Fruit fly (Drosophila melanogaster): ENCODE measurements around the gene nAChRalpha4.

dm6 chr3L:23262563-23262962 lies 56.1 kb downstream of the nAChRalpha4 start:
- no peak for TF ChIP-seq Clk (GFP tag; optimal IDR thresholded peaks at IDR 0.05)
- TF ChIP-seq kay (GFP tag; ENCODE audit: borderline replicate concordance): no peak
- TF ChIP-seq CG7045 (GFP tag; optimal IDR thresholded peaks at IDR 0.05): no peak
- TF ChIP-seq CG12768 (GFP tag; optimal IDR thresholded peaks at IDR 0.05): no peak
- no peak for TF ChIP-seq CG7101 (tag; optimal IDR thresholded peaks at IDR 0.05)
- no peak for TF ChIP-seq CG11617 (GFP tag; optimal IDR thresholded peaks at IDR 0.05)
- no peak for TF ChIP-seq CG5204 (GFP tag; optimal IDR thresholded peaks at IDR 0.05)

All from whole organism, adult.